Worm (Caenorhabditis elegans) whole organism, mixed stage, embryonic: ENCODE data around the gene M01F1.4.

Experiments used
- M03D4.4 ChIP-seq: sonication (generic microtip); optimal IDR thresholded peaks from 2 replicates; lab custom pipeline; 2017; ENCODE audit warnings: mild to moderate bottlenecking, missing genetic modification characterization, missing compliant biosample characterization
- bed-3 ChIP-seq: fragments of 200-800 bp; sonication (Bioruptor generic); optimal IDR thresholded peaks from 3 replicates; lab custom pipeline; 2018; ENCODE audit warnings: mild to moderate bottlenecking, missing genetic modification characterization, moderate library complexity, missing compliant biosample characterization
- blmp-1 ChIP-seq: fragments of 150-350 bp; optimal IDR thresholded peaks from 2 replicates; lab custom pipeline; 2014; ENCODE audit warnings: missing biosample characterization, missing genetic modification characterization
- ceh-43 ChIP-seq: fragments of 200-800 bp; sonication (Bioruptor generic); optimal IDR thresholded peaks from 2 replicates; lab custom pipeline; 2018; ENCODE audit warnings: mild to moderate bottlenecking, missing genetic modification characterization, moderate library complexity, missing compliant biosample characterization
- ceh-83 ChIP-seq: fragments of 200-800 bp; sonication (Bioruptor generic); optimal IDR thresholded peaks from 2 replicates; lab custom pipeline; 2018; ENCODE audit warnings: mild to moderate bottlenecking, missing genetic modification characterization, missing compliant biosample characterization
- ces-1 ChIP-seq: fragments of 150-350 bp; optimal IDR thresholded peaks from 2 replicates; lab custom pipeline; 2014; ENCODE audit warnings: missing biosample characterization, missing genetic modification reagents, missing genetic modification characterization
- cnd-1 ChIP-seq: fragments of 200-800 bp; sonication (Bioruptor generic); optimal IDR thresholded peaks from 2 replicates; lab custom pipeline; 2018; ENCODE audit warnings: mild to moderate bottlenecking, missing genetic modification characterization, missing compliant biosample characterization
- drap-1 ChIP-seq: fragments of 200-800 bp; sonication (Bioruptor generic); optimal IDR thresholded peaks from 3 replicates; lab custom pipeline; 2018; ENCODE audit warnings: mild to moderate bottlenecking, missing genetic modification characterization, missing compliant biosample characterization
- elt-1 ChIP-seq: sonication (generic microtip); optimal IDR thresholded peaks from 2 replicates; lab custom pipeline; 2017; ENCODE audit warnings: missing genetic modification characterization, mild to moderate bottlenecking, missing compliant biosample characterization, antibody characterized with exemption, moderate library complexity, borderline replicate concordance; ENCODE audit not compliant: insufficient read depth
- elt-3 ChIP-seq: fragments of 150-350 bp; optimal IDR thresholded peaks from 2 replicates; lab custom pipeline; 2014; ENCODE audit warnings: missing biosample characterization, missing genetic modification characterization
- flh-1 ChIP-seq: fragments of 200-800 bp; sonication (Bioruptor generic); optimal IDR thresholded peaks from 2 replicates; lab custom pipeline; 2018; ENCODE audit warnings: mild to moderate bottlenecking, missing genetic modification characterization, moderate library complexity, missing compliant biosample characterization
- lin-32 ChIP-seq: fragments of 200-800 bp; sonication (Bioruptor generic); optimal IDR thresholded peaks from 2 replicates; lab custom pipeline; 2018; ENCODE audit warnings: mild to moderate bottlenecking, missing genetic modification characterization, missing compliant biosample characterization
- lsy-2 ChIP-seq: fragments of 150-350 bp; optimal IDR thresholded peaks from 2 replicates; lab custom pipeline; 2014; ENCODE audit warnings: missing biosample characterization, missing genetic modification characterization
- mab-5 ChIP-seq: fragments of 150-350 bp; optimal IDR thresholded peaks from 2 replicates; lab custom pipeline; 2014; ENCODE audit warnings: missing biosample characterization, missing genetic modification characterization
- mep-1 ChIP-seq: fragments of 150-350 bp; optimal IDR thresholded peaks from 2 replicates; lab custom pipeline; 2017; ENCODE audit warnings: missing biosample characterization, missing genetic modification reagents, missing genetic modification characterization, inconsistent platforms
- mls-2 ChIP-seq: sonication (generic microtip); optimal IDR thresholded peaks from 2 replicates; lab custom pipeline; 2016; ENCODE audit warnings: mild to moderate bottlenecking, missing genetic modification characterization, moderate library complexity, missing compliant biosample characterization
- nhr-12 ChIP-seq: fragments of 150-350 bp; optimal IDR thresholded peaks from 2 replicates; lab custom pipeline; 2014; ENCODE audit warnings: missing biosample characterization, missing genetic modification characterization
- nhr-2 ChIP-seq: fragments of 150-350 bp; optimal IDR thresholded peaks from 2 replicates; lab custom pipeline; 2014; ENCODE audit warnings: missing biosample characterization, missing genetic modification characterization
- nhr-237 ChIP-seq: fragments of 150-350 bp; optimal IDR thresholded peaks from 2 replicates; lab custom pipeline; 2014; ENCODE audit warnings: missing biosample characterization, missing genetic modification characterization
- nhr-28 ChIP-seq: fragments of 150-350 bp; optimal IDR thresholded peaks from 2 replicates; lab custom pipeline; 2014; ENCODE audit warnings: missing biosample characterization, missing genetic modification characterization
- nhr-76 ChIP-seq: sonication (generic microtip); optimal IDR thresholded peaks from 2 replicates; lab custom pipeline; 2017; ENCODE audit warnings: missing biosample characterization, missing genetic modification characterization
- pha-4 ChIP-seq: fragments of 150-350 bp; optimal IDR thresholded peaks from 2 replicates; lab custom pipeline; 2018; ENCODE audit warnings: missing biosample characterization, missing genetic modification reagents, missing genetic modification characterization
- snpc-4 ChIP-seq: fragments of 150-350 bp; optimal IDR thresholded peaks from 2 replicates; lab custom pipeline; 2014; ENCODE audit warnings: missing biosample characterization, missing genetic modification characterization
- sptf-1 ChIP-seq: sonication (generic microtip); optimal IDR thresholded peaks from 2 replicates; lab custom pipeline; 2017; ENCODE audit warnings: mild to moderate bottlenecking, missing genetic modification characterization, moderate library complexity, missing compliant biosample characterization
- tbx-8 ChIP-seq: fragments of 200-800 bp; sonication (Bioruptor generic); optimal IDR thresholded peaks from 2 replicates; lab custom pipeline; 2018; ENCODE audit warnings: mild to moderate bottlenecking, missing genetic modification characterization, moderate library complexity, missing compliant biosample characterization
- unc-120 ChIP-seq: sonication (generic microtip); optimal IDR thresholded peaks from 2 replicates; lab custom pipeline; 2017; ENCODE audit warnings: missing genetic modification characterization, missing compliant biosample characterization; ENCODE audit not compliant: poor library complexity, severe bottlenecking
- unc-39 ChIP-seq: fragments of 150-350 bp; optimal IDR thresholded peaks from 2 replicates; lab custom pipeline; 2014; ENCODE audit warnings: missing biosample characterization, missing genetic modification characterization
- unc-62 ChIP-seq: fragments of 150-350 bp; optimal IDR thresholded peaks from 2 replicates; lab custom pipeline; 2014; ENCODE audit warnings: missing biosample characterization, missing genetic modification reagents, missing genetic modification characterization
- ztf-11 ChIP-seq: fragments of 150-350 bp; optimal IDR thresholded peaks from 2 replicates; lab custom pipeline; 2014; ENCODE audit warnings: missing biosample characterization, missing genetic modification characterization

The M01F1.4 gene

ce11 chrIII:3509908-3510307 is at the start of gene M01F1.4, which contains the start of gene mrpl-35:
Gene M01F1.4 (minus strand): TSS chrIII:3510033.
Gene mrpl-35 (plus strand): TSS chrIII:3510237.
- peak; percentile 21 for TF ChIP-seq nhr-237 (tag; lab: Kevin White, UChicago)
- peak; percentile 51 for TF ChIP-seq ces-1
- peak; percentile 94 for TF ChIP-seq lsy-2 (tag; lab: Kevin White, UChicago)
- TF ChIP-seq mep-1 (tag; lab: Kevin White, UChicago), result peak; percentile 65
- no peak for TF ChIP-seq drap-1 (GFP tag; lab: Kevin White, UChicago)
- no peak for TF ChIP-seq ceh-83 (GFP tag; lab: Kevin White, UChicago)

ce11 chrIII:3553349-3553748 is 43.5 kb upstream of the M01F1.4 start, which contains the start of gene C54C6.4:
Gene C54C6.4 (plus strand): TSS chrIII:3553649.
- no peak for TF ChIP-seq unc-39 (tag; lab: Kevin White, UChicago)
- no peak for TF ChIP-seq elt-3 (tag; lab: Kevin White, UChicago)
- no peak for TF ChIP-seq drap-1 (GFP tag; lab: Kevin White, UChicago)
- no peak for TF ChIP-seq ceh-43 (GFP tag; lab: Kevin White, UChicago)
- TF ChIP-seq ces-1, result no peak
- TF ChIP-seq flh-1 (GFP tag; lab: Kevin White, UChicago), result no peak
- no peak for TF ChIP-seq lin-32
- TF ChIP-seq snpc-4 (tag; lab: Kevin White, UChicago), result no peak
- TF ChIP-seq ceh-83 (GFP tag; lab: Kevin White, UChicago), result no peak
- no peak for TF ChIP-seq nhr-12 (tag; lab: Kevin White, UChicago)
- no peak for TF ChIP-seq bed-3
- no peak for TF ChIP-seq ztf-11 (tag; lab: Kevin White, UChicago)
- no peak for TF ChIP-seq unc-62 (GFP tag; lab: Kevin White, UChicago)
- no peak for TF ChIP-seq pha-4
- no peak for TF ChIP-seq nhr-2 (tag; lab: Kevin White, UChicago)

ce11 chrIII:3550364-3550763 is 40.5 kb upstream of the M01F1.4 start:
- TF ChIP-seq lin-32 (no peak), nhr-237 (tag; lab: Kevin White, UChicago) (no peak), nhr-2 (tag; lab: Kevin White, UChicago) (no peak), unc-62 (GFP tag; lab: Kevin White, UChicago) (no peak), lsy-2 (tag; lab: Kevin White, UChicago) (no peak), ceh-83 (GFP tag; lab: Kevin White, UChicago) (no peak), snpc-4 (tag; lab: Kevin White, UChicago) (no peak), sptf-1 (tag; lab: Kevin White, UChicago) (no peak), M03D4.4 (no peak), flh-1 (GFP tag; lab: Kevin White, UChicago) (no peak), ces-1 (no peak), drap-1 (GFP tag; lab: Kevin White, UChicago) (no peak), elt-3 (tag; lab: Kevin White, UChicago) (no peak)

ce11 chrIII:3549750-3550149 is 39.9 kb upstream of the M01F1.4 start, which contains the start of gene C54C6.5:
Gene C54C6.5 (minus strand): TSS chrIII:3549850.
- no peak for TF ChIP-seq nhr-12 (tag; lab: Kevin White, UChicago)
- no peak for TF ChIP-seq M03D4.4
- TF ChIP-seq mab-5 (tag; lab: Kevin White, UChicago), result no peak
- TF ChIP-seq ztf-11 (tag; lab: Kevin White, UChicago), result no peak
- no peak for TF ChIP-seq ces-1
- TF ChIP-seq unc-120 (tag; lab: Kevin White, UChicago), result no peak
- no peak for TF ChIP-seq snpc-4 (tag; lab: Kevin White, UChicago)
- TF ChIP-seq nhr-76 (tag; lab: Kevin White, UChicago), result no peak
- no peak for TF ChIP-seq cnd-1 (tag; lab: Kevin White, UChicago)
- no peak for TF ChIP-seq unc-62 (GFP tag; lab: Kevin White, UChicago)
- no peak for TF ChIP-seq ceh-83 (GFP tag; lab: Kevin White, UChicago)
- no peak for TF ChIP-seq lin-32
- TF ChIP-seq mls-2 (tag; lab: Kevin White, UChicago), result no peak
- TF ChIP-seq elt-3 (tag; lab: Kevin White, UChicago), result no peak
- no peak for TF ChIP-seq tbx-8 (GFP tag; lab: Kevin White, UChicago)
- no peak for TF ChIP-seq mep-1 (tag; lab: Kevin White, UChicago)

ce11 chrIII:3548017-3548416 is 38.2 kb upstream of the M01F1.4 start, which contains the start of gene C54C6.11:
Gene C54C6.11 (plus strand): TSS chrIII:3548317.
- TF ChIP-seq mab-5 (tag; lab: Kevin White, UChicago) (no peak), nhr-12 (tag; lab: Kevin White, UChicago) (no peak), M03D4.4 (no peak), nhr-28 (tag; lab: Kevin White, UChicago) (no peak), bed-3 (no peak), tbx-8 (GFP tag; lab: Kevin White, UChicago) (no peak), ztf-11 (tag; lab: Kevin White, UChicago) (no peak), drap-1 (GFP tag; lab: Kevin White, UChicago) (no peak), sptf-1 (tag; lab: Kevin White, UChicago) (no peak), blmp-1 (tag; lab: Kevin White, UChicago) (no peak), mls-2 (tag; lab: Kevin White, UChicago) (no peak), lsy-2 (tag; lab: Kevin White, UChicago) (no peak), pha-4 (no peak), nhr-76 (tag; lab: Kevin White, UChicago) (no peak), elt-1 (tag; lab: Kevin White, UChicago) (no peak)
